Fruit fly (Drosophila melanogaster) whole organism, embryonic: ENCODE results near the gene CG17637.

ENCODE experiments used
- C15 ChIP-seq: fragments of 200-800 bp; sonication (Bioruptor generic); IDR thresholded peaks from 3 replicates; pipeline ENCODE4 v1.3.6; 2022; ENCODE audit warnings: missing biosample characterization, missing genetic modification characterization
- CG10267 ChIP-seq: fragments of 200-800 bp; sonication (Bioruptor generic); optimal IDR thresholded peaks from 2 replicates; lab custom pipeline; 2018; ENCODE audit warnings: missing biosample characterization, mild to moderate bottlenecking, missing genetic modification characterization, moderate library complexity
- CG10543 ChIP-seq: fragments of 200-800 bp; sonication (Bioruptor generic); optimal IDR thresholded peaks from 3 replicates; lab custom pipeline; 2017; ENCODE audit warnings: missing biosample characterization, mild to moderate bottlenecking, missing genetic modification characterization, moderate library complexity
- CG12769 ChIP-seq: fragments of 200-800 bp; sonication (Bioruptor generic); optimal IDR thresholded peaks from 2 replicates; lab custom pipeline; 2019; ENCODE audit warnings: missing biosample characterization, mild to moderate bottlenecking, missing genetic modification characterization, moderate library complexity
- CG13123 ChIP-seq: fragments of 200-800 bp; sonication (Bioruptor generic); optimal IDR thresholded peaks from 2 replicates; lab custom pipeline; 2016; ENCODE audit warnings: missing biosample characterization, missing genetic modification characterization
- CG13894 ChIP-seq: fragments of 200-800 bp; sonication (Bioruptor generic); optimal IDR thresholded peaks from 3 replicates; lab custom pipeline; 2018; ENCODE audit warnings: missing biosample characterization, mild to moderate bottlenecking, missing genetic modification characterization, moderate library complexity
- CG15073 ChIP-seq: fragments of 200-800 bp; sonication (Bioruptor generic); optimal IDR thresholded peaks from 2 replicates; lab custom pipeline; 2016; ENCODE audit warnings: missing biosample characterization, missing genetic modification characterization
- CG17385 ChIP-seq: fragments of 200-800 bp; sonication (Bioruptor generic); optimal IDR thresholded peaks from 3 replicates; lab custom pipeline; 2018; ENCODE audit warnings: missing biosample characterization, mild to moderate bottlenecking, missing genetic modification characterization
- CG17912 ChIP-seq: fragments of 200-800 bp; sonication (Bioruptor generic); optimal IDR thresholded peaks from 2 replicates; lab custom pipeline; 2018; ENCODE audit warnings: missing biosample characterization, mild to moderate bottlenecking, missing genetic modification characterization
- CG18764 ChIP-seq: fragments of 200-800 bp; sonication (Bioruptor generic); optimal IDR thresholded peaks from 3 replicates; lab custom pipeline; 2016; ENCODE audit warnings: missing biosample characterization, missing genetic modification characterization
- CG3163 ChIP-seq: fragments of 200-800 bp; sonication (Bioruptor generic); optimal IDR thresholded peaks from 3 replicates; lab custom pipeline; 2016; ENCODE audit warnings: missing biosample characterization, missing genetic modification characterization
- CG4404 ChIP-seq: fragments of 200-800 bp; sonication (Bioruptor generic); IDR thresholded peaks from 2 replicates; pipeline ENCODE4 v1.3.6; 2022; ENCODE audit warnings: missing biosample characterization, missing genetic modification characterization
- CG4424 ChIP-seq: fragments of 200-800 bp; sonication (Bioruptor generic); optimal IDR thresholded peaks from 3 replicates; lab custom pipeline; 2016; ENCODE audit warnings: missing biosample characterization, missing genetic modification characterization
- CG5953 ChIP-seq: fragments of 200-800 bp; sonication (Bioruptor generic); IDR thresholded peaks from 2 replicates; pipeline ENCODE4 v1.3.6; 2022; ENCODE audit warnings: missing biosample characterization, missing genetic modification characterization
- CG6175 ChIP-seq: fragments of 200-800 bp; sonication (Bioruptor generic); IDR thresholded peaks from 3 replicates; pipeline ENCODE4 v1.3.6; 2022; ENCODE audit warnings: missing biosample characterization, missing genetic modification characterization
- CG7786 ChIP-seq: fragments of 200-800 bp; sonication (Bioruptor generic); optimal IDR thresholded peaks from 2 replicates; lab custom pipeline; 2016; ENCODE audit warnings: missing biosample characterization, missing genetic modification characterization
- CG8924 ChIP-seq: fragments of 200-800 bp; optimal IDR thresholded peaks from 3 replicates; lab custom pipeline; 2019; ENCODE audit warnings: missing biosample characterization, mild to moderate bottlenecking, missing genetic modification characterization, moderate library complexity
- Fer3 ChIP-seq: fragments of 200-800 bp; sonication (Bioruptor generic); optimal IDR thresholded peaks from 2 replicates; lab custom pipeline; 2018; ENCODE audit warnings: missing biosample characterization, mild to moderate bottlenecking, missing genetic modification characterization, moderate library complexity
- GATAe ChIP-seq: fragments of 200-800 bp; sonication (Bioruptor generic); conservative IDR thresholded peaks from 2 replicates; pipeline ENCODE4 v1.3.6; 2022; ENCODE audit warnings: missing biosample characterization, missing genetic modification characterization
- Gsc ChIP-seq: fragments of 200-800 bp; sonication (Bioruptor generic); IDR thresholded peaks from 2 replicates; pipeline ENCODE4 v1.3.6; 2022; ENCODE audit warnings: missing biosample characterization, missing genetic modification characterization
- Lim3 ChIP-seq: fragments of 200-800 bp; sonication (Bioruptor generic); IDR thresholded peaks from 2 replicates; pipeline ENCODE4 v1.3.6; 2022; ENCODE audit warnings: missing biosample characterization, missing genetic modification characterization
- MESR4 ChIP-seq: fragments of 200-800 bp; sonication (Bioruptor generic); optimal IDR thresholded peaks from 2 replicates; lab custom pipeline; 2018; ENCODE audit warnings: missing biosample characterization, mild to moderate bottlenecking, missing genetic modification characterization, moderate library complexity
- Med ChIP-seq: fragments of 200-800 bp; sonication (Bioruptor generic); peaks from one replicate; lab custom pipeline; 2016; ENCODE audit warnings: missing biosample characterization, missing genetic modification characterization, mild to moderate bottlenecking, inconsistent platforms, moderate library complexity
- Neu2 ChIP-seq: fragments of 200-800 bp; sonication (Bioruptor generic); optimal IDR thresholded peaks from 3 replicates; lab custom pipeline; 2016; ENCODE audit warnings: missing biosample characterization, missing genetic modification characterization, borderline replicate concordance
- Nf-YA ChIP-seq: fragments of 200-800 bp; sonication (Bioruptor generic); IDR thresholded peaks from 2 replicates; pipeline ENCODE4 v1.3.6; 2022; ENCODE audit warnings: missing biosample characterization, missing genetic modification characterization
- NfI ChIP-seq: fragments of 200-800 bp; sonication (Bioruptor generic); optimal IDR thresholded peaks from 3 replicates; lab custom pipeline; 2018; ENCODE audit warnings: missing biosample characterization, mild to moderate bottlenecking, missing genetic modification characterization, moderate library complexity
- Pdp1 ChIP-seq, 2 experiments: fragments of 200-800 bp; sonication (Bioruptor generic); optimal IDR thresholded peaks; 3 replicates each; lab custom pipeline; 2016; ENCODE audit warnings: missing biosample characterization in 2 of 2, missing genetic modification characterization in 2 of 2, mild to moderate bottlenecking in 1 of 2, moderate library complexity in 1 of 2
- Sox100B ChIP-seq: fragments of 200-800 bp; sonication (Bioruptor generic); optimal IDR thresholded peaks from 3 replicates; lab custom pipeline; 2018; ENCODE audit warnings: missing biosample characterization, mild to moderate bottlenecking, missing genetic modification characterization
- Sry-β ChIP-seq: fragments of 200-800 bp; sonication (Bioruptor generic); optimal IDR thresholded peaks from 2 replicates; lab custom pipeline; 2018; ENCODE audit warnings: missing biosample characterization, mild to moderate bottlenecking, missing genetic modification characterization, moderate library complexity
- Sry-δ ChIP-seq: fragments of 200-800 bp; sonication (Bioruptor generic); optimal IDR thresholded peaks from 2 replicates; lab custom pipeline; 2016; ENCODE audit warnings: missing biosample characterization, missing genetic modification characterization
- abd-A ChIP-seq: fragments of 200-800 bp; sonication (Bioruptor generic); optimal IDR thresholded peaks from 3 replicates; lab custom pipeline; 2019; ENCODE audit warnings: missing biosample characterization, mild to moderate bottlenecking, missing genetic modification characterization, moderate library complexity
- al ChIP-seq: fragments of 200-800 bp; sonication (Bioruptor generic); IDR thresholded peaks from 2 replicates; pipeline ENCODE4 v1.3.6; 2022; ENCODE audit warnings: missing biosample characterization, missing genetic modification characterization
- cas ChIP-seq: fragments of 200-800 bp; sonication (Bioruptor generic); IDR thresholded peaks from 2 replicates; pipeline ENCODE4 v1.3.6; 2022; ENCODE audit warnings: missing biosample characterization, missing genetic modification characterization
- caup ChIP-seq: fragments of 200-800 bp; sonication (Bioruptor generic); optimal IDR thresholded peaks from 3 replicates; lab custom pipeline; 2017; ENCODE audit warnings: missing biosample characterization, mild to moderate bottlenecking, missing genetic modification characterization, moderate library complexity; ENCODE audit not compliant: severe bottlenecking
- chif ChIP-seq, 2 experiments: fragments of 200-800 bp; sonication (Bioruptor generic); optimal IDR thresholded peaks; 3 replicates each; lab custom pipeline; 2016; ENCODE audit warnings: missing biosample characterization in 2 of 2, missing genetic modification characterization in 2 of 2
- croc ChIP-seq: fragments of 200-800 bp; sonication (Bioruptor generic); conservative IDR thresholded peaks from 3 replicates; pipeline ENCODE4 v1.3.6; 2022; ENCODE audit warnings: missing biosample characterization, missing genetic modification characterization
- dysf ChIP-seq: fragments of 200-800 bp; sonication (Bioruptor generic); IDR thresholded peaks from 3 replicates; pipeline ENCODE4 v1.3.6; 2022; ENCODE audit warnings: missing biosample characterization, missing genetic modification characterization
- eve ChIP-seq, 2 experiments: fragments of >200 bp; optimal IDR thresholded peaks; 2 replicates each; lab custom pipeline; 2017; ENCODE audit warnings: missing biosample characterization in 2 of 2, missing genetic modification characterization in 2 of 2
- ewg ChIP-seq: fragments of 200-800 bp; sonication (Bioruptor generic); optimal IDR thresholded peaks from 3 replicates; lab custom pipeline; 2017; ENCODE audit warnings: mild to moderate bottlenecking, missing biosample characterization, missing genetic modification reagents, missing genetic modification characterization
- grau ChIP-seq: fragments of 200-800 bp; optimal IDR thresholded peaks from 3 replicates; lab custom pipeline; 2019; ENCODE audit warnings: missing biosample characterization, mild to moderate bottlenecking, missing genetic modification characterization, moderate library complexity
- gro ChIP-seq: fragments of 200-800 bp; sonication (Bioruptor generic); optimal IDR thresholded peaks from 2 replicates; lab custom pipeline; 2016; ENCODE audit warnings: missing biosample characterization, missing genetic modification characterization
- gsb-n ChIP-seq: fragments of 200-800 bp; sonication (Bioruptor generic); optimal IDR thresholded peaks from 3 replicates; lab custom pipeline; 2018; ENCODE audit warnings: missing biosample characterization, mild to moderate bottlenecking, missing genetic modification characterization
- gt ChIP-seq: fragments of 200-800 bp; sonication (Bioruptor generic); IDR thresholded peaks from 2 replicates; pipeline ENCODE4 v1.3.6; 2022; ENCODE audit warnings: missing biosample characterization, missing genetic modification characterization
- inv ChIP-seq: fragments of 200-800 bp; sonication (Bioruptor generic); IDR thresholded peaks from 2 replicates; pipeline ENCODE4 v1.3.6; 2022; ENCODE audit warnings: missing biosample characterization, missing genetic modification characterization; ENCODE audit not compliant: partially characterized antibody
- pum ChIP-seq: fragments of 200-800 bp; sonication (Bioruptor generic); optimal IDR thresholded peaks from 2 replicates; lab custom pipeline; 2016; ENCODE audit warnings: missing biosample characterization, missing genetic modification characterization
- rib ChIP-seq: fragments of 200-800 bp; sonication (Bioruptor generic); IDR thresholded peaks from 2 replicates; pipeline ENCODE4 v1.3.6; 2022; ENCODE audit warnings: missing biosample characterization, missing genetic modification characterization
- ro ChIP-seq: fragments of 200-800 bp; sonication (Bioruptor generic); IDR thresholded peaks from 2 replicates; pipeline ENCODE4 v1.3.6; 2022; ENCODE audit warnings: missing biosample characterization, missing genetic modification characterization
- sd ChIP-seq: fragments of 200-800 bp; sonication (Bioruptor generic); optimal IDR thresholded peaks from 3 replicates; lab custom pipeline; 2018; ENCODE audit warnings: missing biosample characterization, mild to moderate bottlenecking, missing genetic modification characterization, moderate library complexity
- tgo ChIP-seq: fragments of 200-800 bp; sonication (Bioruptor generic); IDR thresholded peaks from 3 replicates; pipeline ENCODE4 v1.3.6; 2022; ENCODE audit warnings: missing biosample characterization, missing genetic modification characterization
- vfl ChIP-seq: fragments of 200-800 bp; sonication (Bioruptor generic); optimal IDR thresholded peaks from 2 replicates; lab custom pipeline; 2016; ENCODE audit warnings: missing biosample characterization, missing genetic modification characterization

CG17637 gene

DNA sequence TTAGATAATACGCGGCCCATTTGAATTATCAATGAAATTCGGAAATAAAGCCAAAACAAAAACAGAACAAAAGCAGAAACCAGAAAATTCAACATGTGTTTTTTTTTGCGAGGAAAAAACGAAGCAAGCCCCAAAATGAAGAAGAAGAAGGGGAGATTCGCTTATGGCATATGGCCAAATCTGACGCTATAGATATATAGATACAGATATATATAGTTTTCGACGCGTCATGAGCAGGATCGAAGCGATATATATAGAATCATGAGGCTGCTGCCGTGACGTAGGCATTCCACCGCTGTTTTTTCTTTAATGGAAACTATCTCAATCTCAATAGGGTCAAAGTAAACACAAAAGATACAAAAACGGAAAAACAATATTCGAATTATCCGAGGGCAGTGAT lies 34.5 kb downstream of the CG17637 start:
- no peak for TF ChIP-seq gsb-n
- TF ChIP-seq CG15073, result no peak
- peak in 1 of 2 experiments; percentile 26 for TF ChIP-seq Pdp1 (GFP tag; optimal IDR thresholded peaks at IDR 0.05; lab: Kevin White, UChicago)
- TF ChIP-seq Fer3 (tag; lab: Kevin White, UChicago), result no peak
- TF ChIP-seq NfI (GFP tag; lab: Kevin White, UChicago), result peak; percentile 38
- TF ChIP-seq CG10543 (GFP tag; lab: Kevin White, UChicago), result peak; percentile 69
- no peak for TF ChIP-seq eve (GFP tag; optimal IDR thresholded peaks at IDR 0.05; lab: Kevin White, UChicago)
- no peak for TF ChIP-seq gt (GFP tag; lab: Robert Waterston, UW)
- no peak for TF ChIP-seq Nf-YA (GFP tag; lab: Robert Waterston, UW)
- 0 out of 2 replicates have a peak, but pooled peaks have one; percentile 25 for TF ChIP-seq rib (GFP tag; lab: Robert Waterston, UW)
- TF ChIP-seq Sry-δ (GFP tag; lab: Kevin White, UChicago), result no peak
- no peak for TF ChIP-seq CG10267 (tag; lab: Kevin White, UChicago)
- peak; percentile 36 for TF ChIP-seq abd-A (tag; lab: Kevin White, UChicago)
- TF ChIP-seq sd (tag; lab: Kevin White, UChicago), result peak; percentile 86
- peak; percentile 27 for TF ChIP-seq gro
- TF ChIP-seq CG5953 (GFP tag; lab: Robert Waterston, UW), result no peak
- no peak for TF ChIP-seq Med (GFP tag; lab: Kevin White, UChicago)
- TF ChIP-seq Sox100B, result no peak
- TF ChIP-seq CG12769 (tag; lab: Kevin White, UChicago), result peak; percentile 66
- TF ChIP-seq CG17385 (GFP tag; lab: Kevin White, UChicago), result peak; percentile 51
- TF ChIP-seq Sry-β (GFP tag; lab: Kevin White, UChicago), result no peak
- TF ChIP-seq pum (GFP tag; lab: Kevin White, UChicago), result no peak
- TF ChIP-seq chif (GFP tag; optimal IDR thresholded peaks at IDR 0.05; lab: Kevin White, UChicago), result no peak
- no peak for TF ChIP-seq CG8924 (tag; lab: Kevin White, UChicago)
- no peak for TF ChIP-seq CG17912 (GFP tag; lab: Kevin White, UChicago)
- TF ChIP-seq C15 (GFP tag; lab: Robert Waterston, UW), result no peak
- no peak for TF ChIP-seq GATAe (GFP tag; lab: Robert Waterston, UW)
- TF ChIP-seq dysf, result no peak
- no peak for TF ChIP-seq Lim3
- TF ChIP-seq CG13894 (tag; lab: Kevin White, UChicago), result peak; percentile 95

DNA sequence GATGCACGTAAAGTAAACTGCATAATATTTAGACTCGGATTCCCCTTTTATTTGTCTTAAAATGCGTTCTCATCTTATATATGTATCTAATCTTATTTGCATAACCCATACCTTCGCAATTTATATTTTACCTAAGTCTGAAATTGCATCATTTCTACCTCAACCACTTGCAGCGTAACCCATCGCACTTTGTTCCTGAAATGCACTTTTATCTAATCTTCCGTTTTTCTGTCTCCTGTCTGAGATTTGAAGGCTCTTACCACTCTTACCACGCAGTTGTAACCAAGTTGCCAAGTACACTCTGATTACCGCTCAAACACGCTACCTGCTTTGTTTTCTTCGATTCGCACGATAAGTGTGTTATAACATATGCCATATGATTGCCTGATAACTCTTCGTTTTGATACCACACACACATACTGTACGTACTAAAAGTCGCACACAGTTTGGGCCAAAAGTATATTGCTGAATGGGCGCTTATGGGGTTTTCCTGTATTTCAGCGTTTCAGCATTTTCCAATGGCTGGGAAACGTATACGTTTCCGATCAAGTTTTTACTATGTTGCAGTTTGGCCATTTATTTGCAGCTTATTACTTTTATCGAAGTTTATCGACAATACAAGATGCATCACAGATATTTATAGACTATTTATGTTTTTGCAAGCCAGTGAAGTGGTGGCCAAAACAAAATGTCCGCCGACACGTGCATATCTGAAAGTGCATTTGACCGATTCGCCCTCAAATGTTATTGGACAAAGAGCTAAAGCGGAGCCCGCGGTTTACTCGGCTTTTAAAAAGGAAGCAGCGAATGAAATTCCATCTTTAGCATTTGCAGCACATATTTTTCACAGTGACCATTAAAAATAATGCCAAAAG lies 35.4 kb downstream of the CG17637 start:
- TF ChIP-seq al (no peak), CG7786 (peak; percentile 8), caup (GFP tag; lab: Kevin White, UChicago) (peak; percentile 5), CG13123 (GFP tag; lab: Kevin White, UChicago) (no peak), CG3163 (GFP tag; lab: Kevin White, UChicago) (no peak), CG4424 (GFP tag; lab: Kevin White, UChicago) (no peak), ewg (GFP tag; lab: Kevin White, UChicago) (no peak), CG17385 (GFP tag; lab: Kevin White, UChicago) (peak; percentile 1), grau (peak; percentile 4), ro (no peak), MESR4 (GFP tag; lab: Kevin White, UChicago) (no peak), tgo (GFP tag; lab: Robert Waterston, UW) (0 out of 3 replicates have a peak, but pooled peaks have one; percentile 29), CG18764 (no peak), CG6175 (GFP tag; lab: Robert Waterston, UW) (0 out of 3 replicates have a peak, but pooled peaks have one; percentile 11), cas (GFP tag; lab: Robert Waterston, UW) (no peak), vfl (GFP tag; lab: Kevin White, UChicago) (no peak), CG4404 (GFP tag; lab: Robert Waterston, UW) (no peak), croc (GFP tag; lab: Robert Waterston, UW) (no peak), Neu2 (GFP tag; lab: Kevin White, UChicago) (no peak), Gsc (GFP tag; lab: Robert Waterston, UW) (no peak), inv (GFP tag; lab: Robert Waterston, UW) (no peak)
